Fruit fly (Drosophila melanogaster) whole organism, adult: ENCODE data around the gene CG42541.
A peak's percentile ranks its signal among the peaks of the same experiment; 100 is the strongest.

ENCODE experiments used
- CG1620 ChIP-seq: fragments of 200-800 bp; sonication (Bioruptor generic); optimal IDR thresholded peaks from 2 replicates; lab custom pipeline; 2016; ENCODE audit warnings: missing biosample characterization, missing genetic modification characterization
- CG33017 ChIP-seq: fragments of 200-800 bp; sonication (Bioruptor generic); optimal IDR thresholded peaks from 2 replicates; lab custom pipeline; 2018; ENCODE audit warnings: missing biosample characterization, mild to moderate bottlenecking, missing genetic modification characterization, moderate library complexity
- Clk ChIP-seq: fragments of 200-800 bp; sonication (Bioruptor generic); optimal IDR thresholded peaks from 2 replicates; lab custom pipeline; 2017; ENCODE audit warnings: missing biosample characterization, missing genetic modification characterization
- Crg-1 ChIP-seq: fragments of 200-800 bp; sonication (Bioruptor generic); optimal IDR thresholded peaks from 2 replicates; lab custom pipeline; 2016; ENCODE audit warnings: missing biosample characterization, missing genetic modification characterization
- bab1 ChIP-seq: fragments of 200-800 bp; sonication (Bioruptor generic); optimal IDR thresholded peaks from 3 replicates; lab custom pipeline; 2019; ENCODE audit warnings: missing biosample characterization, mild to moderate bottlenecking, missing genetic modification characterization, moderate library complexity
- cnc ChIP-seq, 2 experiments: fragments of >200 bp; optimal IDR thresholded peaks; 2 replicates each; lab custom pipeline; 2017
- kay ChIP-seq: fragments of 200-800 bp; sonication (Bioruptor generic); peaks from one replicate; lab custom pipeline; 2016; ENCODE audit warnings: missing biosample characterization, missing genetic modification characterization, borderline replicate concordance
- pad ChIP-seq: fragments of 200-800 bp; sonication (Bioruptor generic); optimal IDR thresholded peaks from 3 replicates; lab custom pipeline; 2017; ENCODE audit warnings: missing biosample characterization, missing genetic modification characterization, mild to moderate bottlenecking, moderate library complexity, missing genetic modification reagents
- toe ChIP-seq: fragments of 200-800 bp; sonication (Bioruptor generic); optimal IDR thresholded peaks from 2 replicates; lab custom pipeline; 2016; ENCODE audit warnings: missing biosample characterization, missing genetic modification characterization

DNA sequence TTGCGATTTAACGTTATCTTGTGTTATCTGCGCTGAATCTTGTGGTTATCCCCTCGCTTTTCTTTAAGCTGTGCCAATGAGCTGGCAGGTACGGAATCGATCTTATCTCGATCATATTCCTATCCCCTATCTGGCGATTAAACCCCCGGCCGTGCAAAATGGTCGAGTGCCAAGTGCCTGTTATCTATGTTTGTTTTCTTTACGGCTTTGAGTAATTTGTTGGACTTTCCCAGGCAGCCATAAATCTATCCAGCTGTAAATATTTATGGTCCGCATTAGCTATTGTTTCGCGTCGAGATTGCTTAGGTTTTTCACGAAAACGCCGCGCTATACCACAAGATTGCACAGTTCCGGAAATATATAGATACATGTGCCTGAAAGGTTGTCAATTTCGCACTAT, 61.3 kb downstream of the CG42541 start:
- TF ChIP-seq toe (GFP tag; lab: Kevin White, UChicago), result no peak
- no peak for TF ChIP-seq Clk (GFP tag; lab: Kevin White, UChicago)
- no peak for TF ChIP-seq cnc (optimal IDR thresholded peaks at IDR 0.05; lab: Kevin White, UChicago)
- TF ChIP-seq CG33017 (tag; lab: Kevin White, UChicago), result no peak
- no peak for TF ChIP-seq Crg-1
- no peak for TF ChIP-seq CG1620 (GFP tag; lab: Kevin White, UChicago)
- peak; percentile 38 for TF ChIP-seq kay
- TF ChIP-seq pad, result no peak
- no peak for TF ChIP-seq bab1 (GFP tag; lab: Kevin White, UChicago)
